Fruit fly (Drosophila melanogaster): Measurements from ENCODE around the gene NaPi-III.

DNA sequence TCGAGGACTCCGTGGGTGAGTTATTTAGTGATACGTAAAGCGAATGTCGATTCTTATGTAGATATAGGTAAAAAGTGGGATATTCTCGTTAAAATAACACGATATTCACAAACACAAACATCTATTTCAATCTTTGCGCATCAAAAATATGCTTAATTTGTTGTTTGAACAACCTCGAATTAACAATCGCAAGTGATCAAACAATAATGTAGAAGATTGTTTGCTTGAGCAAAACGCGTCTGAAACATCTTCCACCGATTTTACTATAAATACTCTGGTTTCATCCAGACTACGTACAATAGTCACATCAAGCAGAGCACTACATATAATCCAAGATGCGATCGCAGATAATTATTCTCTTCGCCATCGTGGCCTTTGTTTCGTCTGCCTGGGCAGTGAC lies 7.4 kb downstream of the NaPi-III start, which contains the start of gene nol:
- TF ChIP-seq CTCF (optimal IDR thresholded peaks at IDR 0.05) (no peak), CG8478 (optimal IDR thresholded peaks at IDR 0.05) (no peak)

Data from S2 (cell line).